Worm (Caenorhabditis elegans): ENCODE data around the gene cpr-6.
A peak's percentile ranks its signal among the peaks of the same experiment; 100 is the strongest.

The cpr-6 gene

ce11 chrX:6638985-6639573 is 32.1 kb downstream of the cpr-6 start:
- TF ChIP-seq nhr-20 (tag; optimal IDR thresholded peaks at IDR 0.05): peak; percentile 71
- TF ChIP-seq egl-27 (tag; optimal IDR thresholded peaks at IDR 0.05): no peak
- peak; percentile 56 for TF ChIP-seq lin-14 (GFP tag; optimal IDR thresholded peaks at IDR 0.05)
- TF ChIP-seq ceh-82 (tag; optimal IDR thresholded peaks at IDR 0.05): no peak
- peak; percentile 73 for TF ChIP-seq blmp-1 (tag; optimal IDR thresholded peaks at IDR 0.05)
- peak; percentile 50 for TF ChIP-seq snu-23 (GFP tag; optimal IDR thresholded peaks at IDR 0.05)
- TF ChIP-seq lsy-2 (tag; optimal IDR thresholded peaks at IDR 0.05): peak in 1 of 2 experiments; percentile 4
- peak; percentile 17 for TF ChIP-seq tbx-2 (tag; optimal IDR thresholded peaks at IDR 0.05)
- no peak for TF ChIP-seq ztf-11 (tag; optimal IDR thresholded peaks at IDR 0.05)
- TF ChIP-seq nhr-84 (tag; optimal IDR thresholded peaks at IDR 0.05): no peak
- peak; percentile 34; the same call in 1 of the 2 replicates for TF ChIP-seq nhr-19 (GFP tag; conservative IDR thresholded peaks at IDR 0.05)
- peak in 1 of 2 experiments; percentile 52 for TF ChIP-seq lin-35 (GFP tag; optimal IDR thresholded peaks at IDR 0.05)
- peak in 2 of 6 experiments; percentile 35 to 80 for TF ChIP-seq elt-3 (tag; optimal IDR thresholded peaks at IDR 0.05)
- peak; percentile 31 for TF ChIP-seq nhr-90 (tag; optimal IDR thresholded peaks at IDR 0.05; ENCODE audit: poor library complexity)
- TF ChIP-seq nhr-71 (tag; optimal IDR thresholded peaks at IDR 0.05): peak; percentile 50
- TF ChIP-seq nhr-85 (tag): peak; percentile 82
- no peak for TF ChIP-seq nhr-11 (tag; optimal IDR thresholded peaks at IDR 0.05)
- TF ChIP-seq grh-1 (GFP tag; IDR thresholded peaks at IDR 0.05): no peak
- peak; percentile 50 for TF ChIP-seq elt-2 (tag; optimal IDR thresholded peaks at IDR 0.05)
- TF ChIP-seq C04F5.9 (tag; optimal IDR thresholded peaks at IDR 0.05): no peak

DNA sequence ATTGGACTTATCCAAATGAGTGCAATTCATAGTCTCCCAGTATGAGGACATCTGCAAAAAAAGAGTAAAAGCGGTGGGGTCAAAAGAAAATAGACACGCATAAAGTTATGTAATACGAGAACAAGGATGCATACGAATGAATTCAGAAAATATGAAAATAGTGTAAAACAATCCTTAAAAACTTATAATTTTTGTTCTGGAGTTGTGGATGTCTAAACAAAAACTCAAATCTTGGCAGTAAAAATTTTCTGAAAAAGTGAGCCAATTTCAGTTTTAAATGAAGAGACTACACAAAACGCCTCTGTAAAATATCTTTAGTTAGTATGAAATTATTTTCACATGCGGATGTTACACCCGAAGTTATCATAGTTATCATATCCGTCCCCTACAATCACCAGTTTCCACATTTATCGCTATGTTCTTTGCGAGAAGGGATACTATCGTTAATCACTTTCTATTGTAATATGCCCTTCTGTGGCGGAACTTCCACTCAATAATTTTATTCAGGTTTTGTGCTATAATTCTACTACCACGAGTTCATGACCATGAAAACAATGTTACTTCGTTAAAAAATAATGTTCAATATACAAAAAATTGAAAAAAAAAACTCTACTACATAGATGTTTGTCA is 33.7 kb downstream of the cpr-6 start, which contains the start of gene nhr-120:
nhr-120 (minus strand) TSS at position 51 of the 630 bp plus-strand sequence.
- TF ChIP-seq lin-39 (tag; optimal IDR thresholded peaks at IDR 0.05) (no peak), sup-37 (GFP tag; optimal IDR thresholded peaks at IDR 0.05) (no peak), xbp-1 (tag; optimal IDR thresholded peaks at IDR 0.05) (no peak), pag-3 (tag; optimal IDR thresholded peaks at IDR 0.05; ENCODE audit: borderline replicate concordance, insufficient read depth) (no peak), lsy-2 (tag; optimal IDR thresholded peaks at IDR 0.05) (no peak), ces-1 (GFP tag; optimal IDR thresholded peaks at IDR 0.05) (no peak), pax-3 (tag; optimal IDR thresholded peaks at IDR 0.05) (no peak), efl-1 (optimal IDR thresholded peaks at IDR 0.05) (no peak), efl-1 (GFP tag; optimal IDR thresholded peaks at IDR 0.05 in 1 of 2) (peak in 1 of 2 experiments; percentile 46), grh-1 (GFP tag; IDR thresholded peaks at IDR 0.05) (no peak), unc-62 (GFP tag; optimal IDR thresholded peaks at IDR 0.05) (no peak), ztf-4 (tag; optimal IDR thresholded peaks at IDR 0.05) (no peak), fkh-10 (GFP tag; optimal IDR thresholded peaks at IDR 0.05) (no peak), vab-15 (tag; optimal IDR thresholded peaks at IDR 0.05) (no peak), hlh-17 (GFP tag; optimal IDR thresholded peaks at IDR 0.05; ENCODE audit: borderline replicate concordance) (no peak), nhr-77 (tag; optimal IDR thresholded peaks at IDR 0.05) (no peak), Y116A8C.19 (tag; optimal IDR thresholded peaks at IDR 0.05; ENCODE audit: borderline replicate concordance) (no peak), jun-1 (tag; optimal IDR thresholded peaks at IDR 0.05) (no peak), blmp-1 (tag; optimal IDR thresholded peaks at IDR 0.05) (peak; percentile 70), tlp-1 (tag; optimal IDR thresholded peaks at IDR 0.05) (no peak), elt-3 (tag; optimal IDR thresholded peaks at IDR 0.05) (peak in 1 of 6 experiments; percentile 57)

DNA sequence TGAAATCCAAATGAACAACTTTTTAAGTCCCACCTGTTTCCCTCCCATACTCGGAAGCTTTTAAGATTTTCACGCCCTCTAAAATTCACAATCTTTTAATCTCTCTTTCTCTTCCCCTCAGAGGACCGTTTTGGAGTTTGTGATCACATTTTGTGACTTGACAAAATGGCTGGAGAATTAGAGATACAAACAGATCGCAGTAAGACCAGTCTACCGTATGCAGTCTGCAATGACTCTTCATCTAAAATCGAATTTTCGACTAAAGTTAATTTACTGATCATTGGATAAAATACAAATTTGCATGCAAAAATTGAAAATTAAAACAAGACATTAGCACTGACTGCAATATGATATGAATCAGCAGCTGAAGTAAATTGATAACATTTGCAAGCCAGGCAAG is 34.5 kb downstream of the cpr-6 start:
- TF ChIP-seq snu-23 (GFP tag; optimal IDR thresholded peaks at IDR 0.05) (peak; percentile 25), tbx-2 (tag; optimal IDR thresholded peaks at IDR 0.05) (no peak), blmp-1 (tag; optimal IDR thresholded peaks at IDR 0.05) (peak; percentile 15), ceh-88 (GFP tag; IDR thresholded peaks at IDR 0.05) (peak; percentile 17; the same call in 1 of the 2 replicates), swsn-7 (tag; optimal IDR thresholded peaks at IDR 0.05) (peak; percentile 29), nhr-71 (tag; optimal IDR thresholded peaks at IDR 0.05) (peak; percentile 57), egl-27 (tag; optimal IDR thresholded peaks at IDR 0.05) (no peak), nhr-47 (tag; optimal IDR thresholded peaks at IDR 0.05) (peak; percentile 50), unc-130 (tag; optimal IDR thresholded peaks at IDR 0.05) (no peak), lin-14 (GFP tag; optimal IDR thresholded peaks at IDR 0.05) (peak; percentile 66), elt-3 (tag; optimal IDR thresholded peaks at IDR 0.05) (peak in 1 of 6 experiments; percentile 39), fkh-8 (tag; optimal IDR thresholded peaks at IDR 0.05) (peak; percentile 51), nhr-85 (tag) (peak; percentile 66), lsy-2 (tag; optimal IDR thresholded peaks at IDR 0.05) (peak in 1 of 2 experiments; percentile 66), skn-1 (tag; optimal IDR thresholded peaks at IDR 0.05) (peak; percentile 33), ces-1 (GFP tag; optimal IDR thresholded peaks at IDR 0.05) (no peak), nhr-20 (tag; optimal IDR thresholded peaks at IDR 0.05) (peak; percentile 45), grh-1 (GFP tag; IDR thresholded peaks at IDR 0.05) (0 out of 2 replicates have a peak, but pooled peaks have one; percentile 22)
